Fruit fly (Drosophila melanogaster) whole organism, pupa: ENCODE data around the gene Mettl4.

Source experiments
- CG8301 ChIP-seq: fragments of 200-800 bp; sonication (Bioruptor generic); optimal IDR thresholded peaks from 2 replicates; lab custom pipeline; 2018; ENCODE audit warnings: missing biosample characterization, mild to moderate bottlenecking, missing genetic modification characterization
- EcR ChIP-seq: fragments of 200-800 bp; sonication (Bioruptor generic); optimal IDR thresholded peaks from 3 replicates; lab custom pipeline; 2019; ENCODE audit warnings: missing biosample characterization, missing genetic modification characterization, mild to moderate bottlenecking, moderate library complexity, missing genetic modification reagents
- Pif1A ChIP-seq: fragments of 200-800 bp; sonication (Bioruptor generic); optimal IDR thresholded peaks from 3 replicates; lab custom pipeline; 2016; ENCODE audit warnings: missing biosample characterization, missing genetic modification characterization
- Pif1B ChIP-seq: fragments of 200-800 bp; sonication (Bioruptor generic); optimal IDR thresholded peaks from 3 replicates; lab custom pipeline; 2016; ENCODE audit warnings: missing biosample characterization, missing genetic modification characterization
- Snoo ChIP-seq: fragments of 200-800 bp; sonication (Bioruptor generic); optimal IDR thresholded peaks from 3 replicates; lab custom pipeline; 2017; ENCODE audit warnings: missing biosample characterization, mild to moderate bottlenecking, missing genetic modification characterization, inconsistent platforms

dm6 chr3R:16677934-16678333, 27.0 kb upstream of the Mettl4 start:
- TF ChIP-seq Pif1A, result no peak
- no peak for TF ChIP-seq CG8301 (tag; lab: Kevin White, UChicago)
- no peak for TF ChIP-seq Snoo (tag; lab: Kevin White, UChicago)
- TF ChIP-seq EcR, result no peak
- no peak for TF ChIP-seq Pif1B
